Fruit fly (Drosophila melanogaster): Measurements from ENCODE around the gene dl.
A peak's percentile ranks its signal among the peaks of the same experiment; 100 is the strongest.

The dl gene

DNA sequence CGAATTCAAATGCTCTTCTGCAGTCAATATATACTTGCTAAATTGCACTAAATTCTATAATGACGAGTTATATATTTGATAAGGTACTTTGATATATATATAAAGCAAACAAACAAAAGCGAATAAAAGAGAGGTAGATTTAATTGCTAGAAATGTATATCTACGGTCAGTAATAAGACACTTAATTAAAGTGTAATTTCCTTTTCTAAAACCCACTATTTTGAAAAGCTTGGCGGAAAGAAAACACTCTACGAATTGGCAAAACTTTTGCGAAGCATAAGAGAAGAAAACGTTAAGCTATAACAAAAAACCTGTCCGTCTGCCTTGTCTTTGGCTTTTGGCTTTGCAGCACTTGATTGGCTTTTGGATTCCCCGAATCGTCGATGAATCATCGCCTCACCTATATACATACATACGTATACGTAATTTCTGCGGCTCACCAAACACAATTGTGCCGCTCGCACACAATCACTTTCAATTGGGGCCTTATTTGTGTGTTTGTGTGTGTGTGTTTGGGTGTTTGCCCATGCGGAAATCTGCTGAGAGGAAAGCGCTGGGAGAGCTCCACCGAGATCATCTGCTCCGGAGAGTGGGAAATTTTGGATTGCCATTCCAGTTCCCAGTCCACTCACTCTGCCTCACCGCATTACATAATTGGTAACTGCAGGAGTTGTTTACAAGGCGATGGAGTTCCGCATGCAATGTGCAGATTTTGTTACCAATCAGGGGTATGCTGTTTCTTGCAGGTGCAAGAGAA, 19.4 kb downstream of the dl start:
- peak; percentile 69 for TF ChIP-seq Dif (GFP tag; optimal IDR thresholded peaks at IDR 0.05; ENCODE audit: partially characterized antibody)
- no peak for TF ChIP-seq sage (GFP tag; optimal IDR thresholded peaks at IDR 0.05)
- TF ChIP-seq Rel (GFP tag; optimal IDR thresholded peaks at IDR 0.05): no peak
- peak; percentile 93 for TF ChIP-seq Rel (tag; optimal IDR thresholded peaks at IDR 0.05)
- TF ChIP-seq usp (GFP tag; optimal IDR thresholded peaks at IDR 0.05): no peak
- TF ChIP-seq dl (GFP tag; optimal IDR thresholded peaks at IDR 0.05; ENCODE audit: insufficient read depth in 1 of 2, partially characterized antibody in 2 of 2): peak; percentile 50 to 71
- no peak for TF ChIP-seq Hr83 (GFP tag; optimal IDR thresholded peaks at IDR 0.05; ENCODE audit: poor library complexity, severe bottlenecking)
- no peak for TF ChIP-seq h (GFP tag; optimal IDR thresholded peaks at IDR 0.05)
- TF ChIP-seq GATAd (GFP tag; optimal IDR thresholded peaks at IDR 0.05): no peak
- TF ChIP-seq Jra (GFP tag; optimal IDR thresholded peaks at IDR 0.05): peak; percentile 1

DNA sequence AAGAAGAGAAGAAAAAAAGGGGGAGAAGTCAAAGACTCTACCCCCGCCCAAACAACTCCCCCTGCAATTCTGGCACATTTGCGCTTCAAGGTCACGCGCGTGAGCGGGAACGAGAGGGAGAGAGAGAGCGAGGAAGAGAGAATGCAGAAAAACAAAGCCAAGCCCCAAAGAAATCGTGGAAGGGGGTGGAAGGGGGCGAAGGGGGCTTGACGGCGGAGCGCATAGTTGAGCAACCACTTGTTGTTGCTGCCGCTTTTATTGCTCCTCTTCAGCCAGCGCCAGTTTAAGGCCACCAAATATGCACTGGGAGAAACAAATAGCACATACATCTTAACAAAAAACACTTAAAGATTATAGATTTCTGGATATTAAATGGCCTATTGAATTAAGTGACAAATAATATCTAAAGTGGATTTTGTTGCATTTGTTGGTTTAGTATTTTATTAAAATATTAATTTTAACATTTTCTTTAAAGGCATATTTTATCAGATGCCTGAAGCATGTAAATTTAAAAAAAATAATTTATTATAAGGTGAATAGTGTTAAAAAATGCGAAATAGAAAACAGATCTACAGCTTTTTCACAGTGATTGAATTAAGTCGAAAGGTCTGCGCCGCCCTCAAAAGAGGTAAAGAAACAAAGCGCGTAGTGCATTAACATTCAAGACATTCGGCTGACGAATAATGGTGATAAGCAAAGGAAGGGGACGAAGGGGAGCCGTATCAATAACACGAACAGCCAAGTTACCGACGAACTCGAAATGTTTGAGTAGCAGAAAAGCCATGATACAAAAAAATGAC, 20.2 kb downstream of the dl start:
- TF ChIP-seq pan (optimal IDR thresholded peaks at IDR 0.05): no peak
- peak; percentile 81 for TF ChIP-seq ey (GFP tag; optimal IDR thresholded peaks at IDR 0.05)
- peak; percentile 86 for TF ChIP-seq OdsH (GFP tag; optimal IDR thresholded peaks at IDR 0.05)
- peak; percentile 75 for TF ChIP-seq CG9705 (GFP tag; optimal IDR thresholded peaks at IDR 0.05)
- peak; percentile 97 for TF ChIP-seq HLH106 (tag; optimal IDR thresholded peaks at IDR 0.05)
- peak; percentile 80 to 93 for TF ChIP-seq dl (GFP tag; optimal IDR thresholded peaks at IDR 0.05; ENCODE audit: insufficient read depth in 1 of 2, partially characterized antibody in 2 of 2)
- TF ChIP-seq jim (GFP tag; optimal IDR thresholded peaks at IDR 0.05): no peak
- peak; percentile 83 for TF ChIP-seq Hnf4 (GFP tag; optimal IDR thresholded peaks at IDR 0.05)
- peak; percentile 95 for TF ChIP-seq dmrt93B (GFP tag; optimal IDR thresholded peaks at IDR 0.05)
- TF ChIP-seq CrebA (GFP tag; optimal IDR thresholded peaks at IDR 0.05; ENCODE audit: borderline replicate concordance): no peak
- peak; percentile 54 for TF ChIP-seq h (GFP tag; optimal IDR thresholded peaks at IDR 0.05)
- TF ChIP-seq usp (GFP tag; optimal IDR thresholded peaks at IDR 0.05): no peak
- TF ChIP-seq woc (GFP tag; optimal IDR thresholded peaks at IDR 0.05): peak; percentile 48
- TF ChIP-seq Hr83 (GFP tag; optimal IDR thresholded peaks at IDR 0.05; ENCODE audit: poor library complexity, severe bottlenecking): peak; percentile 33
- peak; percentile 92 for TF ChIP-seq fru (GFP tag; optimal IDR thresholded peaks at IDR 0.05)
- TF ChIP-seq sage (GFP tag; optimal IDR thresholded peaks at IDR 0.05): peak; percentile 12
- peak in 1 of 2 experiments; percentile 96 for TF ChIP-seq foxo (GFP tag; optimal IDR thresholded peaks at IDR 0.05)
- TF ChIP-seq psq (GFP tag; optimal IDR thresholded peaks at IDR 0.05): peak; percentile 97
- peak; percentile 85 for TF ChIP-seq br (GFP tag; optimal IDR thresholded peaks at IDR 0.05)
- TF ChIP-seq Vsx2 (GFP tag; optimal IDR thresholded peaks at IDR 0.05; ENCODE audit: partially characterized antibody): peak; percentile 12
- no peak for TF ChIP-seq Hr78 (GFP tag; optimal IDR thresholded peaks at IDR 0.05)
- TF ChIP-seq dsf (GFP tag; optimal IDR thresholded peaks at IDR 0.05; ENCODE audit: borderline replicate concordance): peak; percentile 65
- peak; percentile 91 for TF ChIP-seq rgr (GFP tag; optimal IDR thresholded peaks at IDR 0.05)
- TF ChIP-seq sv (GFP tag; optimal IDR thresholded peaks at IDR 0.05): peak; percentile 10
- peak; percentile 56 for TF ChIP-seq tai (GFP tag; optimal IDR thresholded peaks at IDR 0.05)
- TF ChIP-seq Abd-B (GFP tag; optimal IDR thresholded peaks at IDR 0.05): no peak
- no peak for TF ChIP-seq Rel (GFP tag; optimal IDR thresholded peaks at IDR 0.05)
- TF ChIP-seq Rel (tag; optimal IDR thresholded peaks at IDR 0.05): peak; percentile 65
- no peak for TF ChIP-seq N (GFP tag; optimal IDR thresholded peaks at IDR 0.05)
- TF ChIP-seq Sp1 (GFP tag; optimal IDR thresholded peaks at IDR 0.05): peak; percentile 98
- peak; percentile 98 for TF ChIP-seq Dif (GFP tag; optimal IDR thresholded peaks at IDR 0.05; ENCODE audit: partially characterized antibody)
- TF ChIP-seq Jra (GFP tag; optimal IDR thresholded peaks at IDR 0.05): peak; percentile 84
- TF ChIP-seq brk (GFP tag; optimal IDR thresholded peaks at IDR 0.05): peak; percentile 93
